Worm (Caenorhabditis elegans) whole organism, midembryonic: ENCODE data around the gene T02B11.3.

Experiments used
- cog-1 ChIP-seq: sonication (generic microtip); optimal IDR thresholded peaks from 2 replicates; lab custom pipeline; 2016; ENCODE audit warnings: missing genetic modification characterization, missing compliant biosample characterization
- tab-1 ChIP-seq: fragments of 200-800 bp; sonication (Bioruptor generic); IDR thresholded peaks from 2 replicates; pipeline ENCODE4 v1.3.6; 2022; ENCODE audit warnings: missing genetic modification characterization, missing compliant biosample characterization

DNA sequence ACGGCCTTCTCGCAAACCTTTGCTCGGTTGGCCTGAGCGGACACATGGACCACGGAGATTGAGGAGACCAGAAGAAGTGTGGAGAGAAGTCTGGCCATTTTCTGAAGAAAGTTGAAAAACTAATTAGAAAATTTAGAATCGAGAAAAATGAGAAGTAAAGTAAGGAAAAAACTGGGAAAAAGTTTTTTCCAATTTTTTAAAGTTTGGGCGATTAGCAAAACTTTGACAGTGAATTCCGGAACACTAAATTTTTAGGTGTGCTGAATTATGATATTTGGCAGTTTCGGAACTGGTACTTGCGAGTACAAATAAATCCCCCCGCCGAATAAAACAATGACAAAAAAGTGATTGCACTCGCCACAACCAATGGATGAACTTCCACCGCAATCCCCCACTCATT is at the start of gene T02B11.3:
- TF ChIP-seq cog-1 (tag; lab: Kevin White, UChicago): no peak
- TF ChIP-seq tab-1 (GFP tag; lab: Robert Waterston, UW): no peak
